Fruit fly (Drosophila melanogaster) whole organism, wandering third instar larva: Measurements from ENCODE around the gene CG15317.
A peak's percentile ranks its signal among the peaks of the same experiment; 100 is the strongest.

Experiments
- Abd-B ChIP-seq: fragments of >200 bp; optimal IDR thresholded peaks from 2 replicates; lab custom pipeline; 2017; ENCODE audit warnings: missing biosample characterization, missing genetic modification characterization
- CG32264 ChIP-seq: fragments of 200-800 bp; sonication (Bioruptor generic); optimal IDR thresholded peaks from 2 replicates; lab custom pipeline; 2016; ENCODE audit warnings: missing biosample characterization, missing genetic modification characterization
- CG9705 ChIP-seq: fragments of 200-800 bp; sonication (Bioruptor generic); optimal IDR thresholded peaks from 2 replicates; lab custom pipeline; 2018; ENCODE audit warnings: missing biosample characterization, mild to moderate bottlenecking, missing genetic modification characterization
- CrebA ChIP-seq: fragments of 200-800 bp; sonication (Bioruptor generic); optimal IDR thresholded peaks from 2 replicates; lab custom pipeline; 2016; ENCODE audit warnings: missing biosample characterization, mild to moderate bottlenecking, missing genetic modification characterization, borderline replicate concordance
- Dfd ChIP-seq: fragments of >200 bp; optimal IDR thresholded peaks from 2 replicates; lab custom pipeline; 2017; ENCODE audit warnings: missing biosample characterization, missing genetic modification characterization
- Dif ChIP-seq: fragments of 200-275, 200-300 bp; sonication (Bioruptor generic); optimal IDR thresholded peaks from 2 replicates; lab custom pipeline; 2018; ENCODE audit warnings: missing biosample characterization, missing genetic modification characterization; ENCODE audit not compliant: partially characterized antibody
- GATAd ChIP-seq: sonication (Bioruptor generic); optimal IDR thresholded peaks from 2 replicates; lab custom pipeline; 2016; ENCODE audit warnings: missing biosample characterization, missing genetic modification characterization
- HLH106 ChIP-seq: fragments of 200-800 bp; optimal IDR thresholded peaks from 3 replicates; lab custom pipeline; 2019; ENCODE audit warnings: missing biosample characterization, mild to moderate bottlenecking, missing genetic modification characterization, moderate library complexity
- Hnf4 ChIP-seq: fragments of 200-800 bp; sonication (Bioruptor generic); optimal IDR thresholded peaks from 2 replicates; lab custom pipeline; 2016; ENCODE audit warnings: missing biosample characterization, mild to moderate bottlenecking, missing genetic modification characterization
- Hr78 ChIP-seq: fragments of >200 bp; optimal IDR thresholded peaks from 2 replicates; lab custom pipeline; 2017; ENCODE audit warnings: missing biosample characterization, missing genetic modification characterization
- Hr83 ChIP-seq: fragments of 200-300 bp; sonication (Bioruptor generic); optimal IDR thresholded peaks from 2 replicates; lab custom pipeline; 2016; ENCODE audit warnings: missing biosample characterization, mild to moderate bottlenecking, missing genetic modification characterization, moderate library complexity; ENCODE audit not compliant: poor library complexity, severe bottlenecking
- Jra ChIP-seq: sonication (Bioruptor generic); optimal IDR thresholded peaks from 2 replicates; lab custom pipeline; 2016; ENCODE audit warnings: missing biosample characterization, missing genetic modification characterization
- Mio ChIP-seq: sonication (Bioruptor generic); optimal IDR thresholded peaks from 2 replicates; lab custom pipeline; 2016; ENCODE audit warnings: missing biosample characterization, missing genetic modification characterization
- Myc ChIP-seq: fragments of >200 bp; optimal IDR thresholded peaks from 2 replicates; lab custom pipeline; 2017
- N ChIP-seq: fragments of >200 bp; optimal IDR thresholded peaks from 2 replicates; lab custom pipeline; 2018; ENCODE audit warnings: missing biosample characterization, missing external identifiers, missing genetic modification characterization
- OdsH ChIP-seq: fragments of 200-800 bp; sonication (Bioruptor generic); optimal IDR thresholded peaks from 2 replicates; lab custom pipeline; 2016; ENCODE audit warnings: missing biosample characterization, mild to moderate bottlenecking, missing genetic modification characterization
- Rel ChIP-seq, 2 experiments: fragments of 200-800 bp; sonication (Bioruptor generic) in 1 of 2; optimal IDR thresholded peaks; 2 replicates in 1 of 2; 3 replicates in 1 of 2; lab custom pipeline; 2016 to 2019; ENCODE audit warnings: mild to moderate bottlenecking in 2 of 2, missing biosample characterization in 2 of 2, missing genetic modification characterization in 2 of 2, moderate library complexity in 1 of 2
- Sp1 ChIP-seq: fragments of 200-800 bp; sonication (Bioruptor generic); optimal IDR thresholded peaks from 3 replicates; lab custom pipeline; 2019; ENCODE audit warnings: missing biosample characterization, mild to moderate bottlenecking, missing genetic modification characterization, moderate library complexity
- Vsx2 ChIP-seq: fragments of 200-300, 225-300 bp; sonication (Bioruptor generic); optimal IDR thresholded peaks from 2 replicates; lab custom pipeline; 2018; ENCODE audit warnings: missing biosample characterization, missing genetic modification characterization; ENCODE audit not compliant: partially characterized antibody
- brk ChIP-seq: fragments of 200-800 bp; sonication (Bioruptor generic); optimal IDR thresholded peaks from 2 replicates; lab custom pipeline; 2016; ENCODE audit warnings: missing biosample characterization, mild to moderate bottlenecking, missing genetic modification characterization
- dl ChIP-seq, 2 experiments: fragments of 175-275, 200-275 bp in 1 of 2; fragments of 200-275 bp in 1 of 2; sonication (Bioruptor generic); optimal IDR thresholded peaks; lab custom pipeline; 2018; ENCODE audit warnings: mild to moderate bottlenecking in 2 of 2, missing biosample characterization in 2 of 2, missing genetic modification characterization in 2 of 2, moderate library complexity in 2 of 2; ENCODE audit not compliant: partially characterized antibody in 2 of 2, insufficient read depth in 1 of 2
- dsf ChIP-seq: sonication (Bioruptor generic); optimal IDR thresholded peaks from 2 replicates; lab custom pipeline; 2016; ENCODE audit warnings: missing biosample characterization, missing genetic modification characterization, borderline replicate concordance
- ey ChIP-seq: fragments of 200-800 bp; sonication (Bioruptor generic); optimal IDR thresholded peaks from 2 replicates; lab custom pipeline; 2016; ENCODE audit warnings: missing biosample characterization, missing genetic modification characterization
- foxo ChIP-seq, 2 experiments: fragments of 200-800 bp; sonication (Bioruptor generic); optimal IDR thresholded peaks; 2 replicates in 1 of 2; 3 replicates in 1 of 2; lab custom pipeline; 2016 to 2017; ENCODE audit warnings: missing biosample characterization in 2 of 2, missing genetic modification characterization in 2 of 2
- fru ChIP-seq: fragments of 200-800 bp; sonication (Bioruptor generic); optimal IDR thresholded peaks from 3 replicates; lab custom pipeline; 2016; ENCODE audit warnings: missing biosample characterization, mild to moderate bottlenecking, missing genetic modification characterization
- h ChIP-seq: fragments of 200-800 bp; sonication (Bioruptor generic); optimal IDR thresholded peaks from 3 replicates; lab custom pipeline; 2016; ENCODE audit warnings: missing biosample characterization, mild to moderate bottlenecking, missing genetic modification characterization
- lola ChIP-seq: fragments of >200 bp; optimal IDR thresholded peaks from 2 replicates; lab custom pipeline; 2017; ENCODE audit warnings: missing biosample characterization, missing genetic modification characterization
- pan ChIP-seq: fragments of >200 bp; optimal IDR thresholded peaks from 2 replicates; lab custom pipeline; 2017
- psq ChIP-seq: fragments of 200-800 bp; sonication (Bioruptor generic); optimal IDR thresholded peaks from 3 replicates; lab custom pipeline; 2017; ENCODE audit warnings: missing biosample characterization, mild to moderate bottlenecking, missing genetic modification characterization, moderate library complexity
- rgr ChIP-seq: fragments of 200-800 bp; sonication (Bioruptor generic); optimal IDR thresholded peaks from 3 replicates; lab custom pipeline; 2016; ENCODE audit warnings: missing biosample characterization, mild to moderate bottlenecking, missing genetic modification characterization
- sage ChIP-seq: fragments of 200-800 bp; sonication (Bioruptor generic); optimal IDR thresholded peaks from 2 replicates; lab custom pipeline; 2016; ENCODE audit warnings: missing biosample characterization, mild to moderate bottlenecking, missing genetic modification characterization
- sv ChIP-seq: fragments of 200-800 bp; sonication (Bioruptor generic); optimal IDR thresholded peaks from 3 replicates; lab custom pipeline; 2016; ENCODE audit warnings: missing biosample characterization, missing genetic modification characterization
- tai ChIP-seq: sonication (Bioruptor generic); optimal IDR thresholded peaks from 2 replicates; lab custom pipeline; 2016; ENCODE audit warnings: missing biosample characterization, missing genetic modification characterization
- usp ChIP-seq: fragments of >200 bp; optimal IDR thresholded peaks from 2 replicates; lab custom pipeline; 2017; ENCODE audit warnings: missing biosample characterization, missing genetic modification characterization

The CG15317 gene

dm6 chrX:9578014-9578413 is 21.7 kb upstream of the CG15317 start:
- TF ChIP-seq Mio (no peak), sage (GFP tag; lab: Kevin White, UChicago) (no peak), usp (no peak), Jra (GFP tag; lab: Kevin White, UChicago) (no peak), Hr83 (GFP tag; lab: Kevin White, UChicago) (peak; percentile 10), h (GFP tag; lab: Kevin White, UChicago) (no peak), Abd-B (no peak)

dm6 chrX:9577338-9577644 is 20.9 kb upstream of the CG15317 start:
- TF ChIP-seq Dfd (GFP tag; lab: Kevin White, UChicago) (no peak), Hnf4 (no peak), N (GFP tag; lab: Kevin White, UChicago) (no peak), CG32264 (GFP tag; lab: Kevin White, UChicago) (no peak), usp (no peak), lola (no peak)

dm6 chrX:9576504-9577337 is 20.4 kb upstream of the CG15317 start:
- TF ChIP-seq Hr83 (GFP tag; lab: Kevin White, UChicago) (peak; percentile 68), Rel (GFP tag; optimal IDR thresholded peaks at IDR 0.05; lab: Kevin White, UChicago) (no peak), Rel (tag; optimal IDR thresholded peaks at IDR 0.05; lab: Kevin White, UChicago) (peak; percentile 99), rgr (GFP tag; lab: Kevin White, UChicago) (no peak)
- TF ChIP-seq, all 38 proteins: peak for 2

- TF ChIP-seq tai (GFP tag; lab: Kevin White, UChicago): no peak
- no peak for TF ChIP-seq Rel (GFP tag; optimal IDR thresholded peaks at IDR 0.05; lab: Kevin White, UChicago)
- no peak for TF ChIP-seq Rel (tag; optimal IDR thresholded peaks at IDR 0.05; lab: Kevin White, UChicago)
- no peak for TF ChIP-seq Abd-B
- TF ChIP-seq Sp1 (GFP tag; lab: Kevin White, UChicago): no peak
- TF ChIP-seq CG9705 (GFP tag; lab: Kevin White, UChicago): no peak
- TF ChIP-seq psq (GFP tag; lab: Kevin White, UChicago): no peak
- no peak for TF ChIP-seq Hr83 (GFP tag; lab: Kevin White, UChicago)
- TF ChIP-seq lola: no peak
- no peak for TF ChIP-seq ey (GFP tag; lab: Kevin White, UChicago)
- no peak for TF ChIP-seq N (GFP tag; lab: Kevin White, UChicago)
- no peak for TF ChIP-seq fru (GFP tag; lab: Kevin White, UChicago)
- no peak for TF ChIP-seq Dif (GFP tag; lab: Kevin White, UChicago)
- no peak for TF ChIP-seq OdsH (GFP tag; lab: Kevin White, UChicago)
These were observed 19.8 kb upstream of the CG15317 start, which contains the start of gene CG42395 for dm6 chrX:9576147-9576503. CG42395 (minus strand) TSS chrX:9576247.

- TF ChIP-seq HLH106 (tag; lab: Kevin White, UChicago) (no peak), CG32264 (GFP tag; lab: Kevin White, UChicago) (no peak), GATAd (GFP tag; lab: Kevin White, UChicago) (no peak), Jra (GFP tag; lab: Kevin White, UChicago) (no peak), CrebA (GFP tag; lab: Kevin White, UChicago) (no peak), Hr78 (GFP tag; lab: Kevin White, UChicago) (no peak), foxo (GFP tag; optimal IDR thresholded peaks at IDR 0.05; lab: Kevin White, UChicago) (no peak), fru (GFP tag; lab: Kevin White, UChicago) (no peak)
These were observed 14.9 kb upstream of the CG15317 start, which contains the start of gene Cubn for dm6 chrX:9571208-9571607. Cubn (minus strand) TSS chrX:9571308.

- no peak for TF ChIP-seq N (GFP tag; lab: Kevin White, UChicago)
- peak; percentile 27 for TF ChIP-seq ey (GFP tag; lab: Kevin White, UChicago)
- peak; percentile 45 for TF ChIP-seq Mio
- TF ChIP-seq Abd-B: no peak
- TF ChIP-seq Dfd (GFP tag; lab: Kevin White, UChicago): no peak
- TF ChIP-seq Rel (GFP tag; optimal IDR thresholded peaks at IDR 0.05; lab: Kevin White, UChicago): no peak
- TF ChIP-seq Rel (tag; optimal IDR thresholded peaks at IDR 0.05; lab: Kevin White, UChicago): peak; percentile 66
- peak; percentile 94 for TF ChIP-seq CG9705 (GFP tag; lab: Kevin White, UChicago)
- no peak for TF ChIP-seq pan (lab: Kevin White, UChicago)
- TF ChIP-seq h (GFP tag; lab: Kevin White, UChicago): peak; percentile 79
- TF ChIP-seq Jra (GFP tag; lab: Kevin White, UChicago): peak; percentile 61
- TF ChIP-seq fru (GFP tag; lab: Kevin White, UChicago): peak; percentile 69
- TF ChIP-seq dsf (GFP tag; lab: Kevin White, UChicago): no peak
- no peak for TF ChIP-seq GATAd (GFP tag; lab: Kevin White, UChicago)
- peak; percentile 20 for TF ChIP-seq psq (GFP tag; lab: Kevin White, UChicago)
- peak; percentile 58 for TF ChIP-seq sv (GFP tag; lab: Kevin White, UChicago)
- peak; percentile 82 for TF ChIP-seq Hnf4
- TF ChIP-seq Myc (lab: Kevin White, UChicago): peak; percentile 31
- peak; percentile 3 for TF ChIP-seq Dif (GFP tag; lab: Kevin White, UChicago)
- no peak for TF ChIP-seq Hr78 (GFP tag; lab: Kevin White, UChicago)
- no peak for TF ChIP-seq dl (GFP tag; optimal IDR thresholded peaks at IDR 0.05; lab: Kevin White, UChicago; ENCODE audit: insufficient read depth in 1 of 2, partially characterized antibody in 2 of 2)
- peak; percentile 76 for TF ChIP-seq HLH106 (tag; lab: Kevin White, UChicago)
- no peak for TF ChIP-seq Vsx2 (GFP tag; lab: Kevin White, UChicago)
- TF ChIP-seq brk (GFP tag; lab: Kevin White, UChicago): no peak
These were observed 2.0 kb downstream of the CG15317 start, which contains the start of gene RpS28b for dm6 chrX:9554346-9554808. RpS28b (plus strand) TSS chrX:9554623.
